Fruit fly (Drosophila melanogaster) whole organism, embryonic: ENCODE results near the gene udt.

ENCODE experiments used
- Antp ChIP-seq: fragments of 200-800 bp; sonication (Bioruptor generic); optimal IDR thresholded peaks from 3 replicates; lab custom pipeline; 2016; ENCODE audit warnings: missing biosample characterization, missing genetic modification characterization
- BtbVII ChIP-seq: fragments of 200-800 bp; sonication (Bioruptor generic); optimal IDR thresholded peaks from 3 replicates; lab custom pipeline; 2017; ENCODE audit warnings: missing biosample characterization, mild to moderate bottlenecking, missing genetic modification characterization
- CG10267 ChIP-seq: fragments of 200-800 bp; sonication (Bioruptor generic); optimal IDR thresholded peaks from 2 replicates; lab custom pipeline; 2018; ENCODE audit warnings: missing biosample characterization, mild to moderate bottlenecking, missing genetic modification characterization, moderate library complexity
- CG11398 ChIP-seq: fragments of 200-800 bp; sonication (Bioruptor generic); optimal IDR thresholded peaks from 2 replicates; lab custom pipeline; 2016; ENCODE audit warnings: missing biosample characterization, missing genetic modification characterization
- CG12219 ChIP-seq: fragments of 200-800 bp; sonication (Bioruptor generic); optimal IDR thresholded peaks from 3 replicates; lab custom pipeline; 2018; ENCODE audit warnings: missing biosample characterization, mild to moderate bottlenecking, missing genetic modification characterization
- CG12299 ChIP-seq: fragments of 200-800 bp; sonication (Bioruptor generic); optimal IDR thresholded peaks from 2 replicates; lab custom pipeline; 2018; ENCODE audit warnings: missing biosample characterization, mild to moderate bottlenecking, missing genetic modification characterization
- CG15696 ChIP-seq: fragments of 200-800 bp; sonication (Bioruptor generic); optimal IDR thresholded peaks from 2 replicates; lab custom pipeline; 2019; ENCODE audit warnings: missing biosample characterization, mild to moderate bottlenecking, missing genetic modification characterization, moderate library complexity
- CG1647 ChIP-seq: fragments of 200-800 bp; sonication (Bioruptor generic); optimal IDR thresholded peaks from 3 replicates; lab custom pipeline; 2016; ENCODE audit warnings: missing biosample characterization, missing genetic modification characterization
- CG17385 ChIP-seq: fragments of 200-800 bp; sonication (Bioruptor generic); optimal IDR thresholded peaks from 3 replicates; lab custom pipeline; 2018; ENCODE audit warnings: missing biosample characterization, mild to moderate bottlenecking, missing genetic modification characterization
- CG18262 ChIP-seq: fragments of 200-800 bp; optimal IDR thresholded peaks from 3 replicates; lab custom pipeline; 2019; ENCODE audit warnings: missing biosample characterization, mild to moderate bottlenecking, missing genetic modification characterization, moderate library complexity
- CG30020 ChIP-seq: fragments of 200-800 bp; optimal IDR thresholded peaks from 2 replicates; lab custom pipeline; 2019; ENCODE audit warnings: missing biosample characterization, mild to moderate bottlenecking, missing genetic modification characterization, moderate library complexity
- CG31441 ChIP-seq: fragments of 200-800 bp; sonication (Bioruptor generic); IDR thresholded peaks from 2 replicates; pipeline ENCODE4 v1.3.6; 2022; ENCODE audit warnings: missing biosample characterization, missing genetic modification characterization
- CG3163 ChIP-seq: fragments of 200-800 bp; sonication (Bioruptor generic); optimal IDR thresholded peaks from 3 replicates; lab custom pipeline; 2016; ENCODE audit warnings: missing biosample characterization, missing genetic modification characterization
- CG33213 ChIP-seq: fragments of 200-800 bp; sonication (Bioruptor generic); optimal IDR thresholded peaks from 3 replicates; lab custom pipeline; 2016; ENCODE audit warnings: missing biosample characterization, missing genetic modification characterization
- CG3838 ChIP-seq: fragments of 200-800 bp; sonication (Bioruptor generic); optimal IDR thresholded peaks from 3 replicates; lab custom pipeline; 2016; ENCODE audit warnings: missing biosample characterization, missing genetic modification characterization
- CG42726 ChIP-seq: fragments of 200-800 bp; sonication (Bioruptor generic); IDR thresholded peaks from 2 replicates; pipeline ENCODE4 v1.3.6; 2022; ENCODE audit warnings: missing biosample characterization, missing genetic modification characterization; ENCODE audit not compliant: partially characterized antibody
- CG4404 ChIP-seq: fragments of 200-800 bp; sonication (Bioruptor generic); IDR thresholded peaks from 2 replicates; pipeline ENCODE4 v1.3.6; 2022; ENCODE audit warnings: missing biosample characterization, missing genetic modification characterization
- CG4424 ChIP-seq: fragments of 200-800 bp; sonication (Bioruptor generic); optimal IDR thresholded peaks from 3 replicates; lab custom pipeline; 2016; ENCODE audit warnings: missing biosample characterization, missing genetic modification characterization
- CG4707 ChIP-seq: fragments of 200-800 bp; sonication (Bioruptor generic); optimal IDR thresholded peaks from 2 replicates; lab custom pipeline; 2018; ENCODE audit warnings: missing biosample characterization, mild to moderate bottlenecking, missing genetic modification characterization, moderate library complexity
- CG5245 ChIP-seq: fragments of 200-800 bp; sonication (Bioruptor generic); optimal IDR thresholded peaks from 3 replicates; lab custom pipeline; 2016; ENCODE audit warnings: missing biosample characterization, missing genetic modification characterization
- CG6765 ChIP-seq: fragments of 200-800 bp; sonication (Bioruptor generic); optimal IDR thresholded peaks from 3 replicates; lab custom pipeline; 2017; ENCODE audit warnings: missing biosample characterization, mild to moderate bottlenecking, missing genetic modification characterization
- CG7928 ChIP-seq: fragments of 200-800 bp; sonication (Bioruptor generic); optimal IDR thresholded peaks from 2 replicates; lab custom pipeline; 2017; ENCODE audit warnings: missing biosample characterization, mild to moderate bottlenecking, missing genetic modification characterization
- CG9817 ChIP-seq: fragments of 200-800 bp; sonication (Bioruptor generic); optimal IDR thresholded peaks from 2 replicates; lab custom pipeline; 2018; ENCODE audit warnings: missing biosample characterization, mild to moderate bottlenecking, missing genetic modification characterization, moderate library complexity
- Dbx ChIP-seq: fragments of 200-800 bp; sonication (Bioruptor generic); IDR thresholded peaks from 3 replicates; pipeline ENCODE4 v1.3.6; 2022; ENCODE audit warnings: missing biosample characterization, missing genetic modification characterization
- Deaf1 ChIP-seq: fragments of 200-800 bp; optimal IDR thresholded peaks from 3 replicates; lab custom pipeline; 2019; ENCODE audit warnings: missing biosample characterization, mild to moderate bottlenecking, missing genetic modification characterization, moderate library complexity
- Ets65A ChIP-seq: fragments of 200-800 bp; sonication (Bioruptor generic); peaks from one replicate; lab custom pipeline; 2016; ENCODE audit warnings: missing biosample characterization, missing genetic modification characterization
- Fer1 ChIP-seq: fragments of 200-800 bp; sonication (Bioruptor generic); optimal IDR thresholded peaks from 2 replicates; lab custom pipeline; 2017; ENCODE audit warnings: missing biosample characterization, mild to moderate bottlenecking, missing genetic modification characterization
- HLHmδ ChIP-seq: fragments of 200-800 bp; sonication (Bioruptor generic); optimal IDR thresholded peaks from 2 replicates; lab custom pipeline; 2018; ENCODE audit warnings: missing biosample characterization, mild to moderate bottlenecking, missing genetic modification characterization, moderate library complexity
- Mes4 ChIP-seq: fragments of 200-800 bp; sonication (Bioruptor generic); optimal IDR thresholded peaks from 2 replicates; lab custom pipeline; 2016; ENCODE audit warnings: missing biosample characterization, missing genetic modification characterization
- Nf-YB ChIP-seq: fragments of 200-800 bp; sonication (Bioruptor generic); optimal IDR thresholded peaks from 3 replicates; lab custom pipeline; 2019; ENCODE audit warnings: missing biosample characterization, mild to moderate bottlenecking, missing genetic modification characterization, moderate library complexity
- Oaz ChIP-seq: fragments of 200-800 bp; sonication (Bioruptor generic); IDR thresholded peaks from 2 replicates; pipeline ENCODE4 v1.3.6; 2022; ENCODE audit warnings: missing biosample characterization, missing genetic modification characterization
- Pdp1 ChIP-seq, 2 experiments: fragments of 200-800 bp; sonication (Bioruptor generic); optimal IDR thresholded peaks; 3 replicates each; lab custom pipeline; 2016; ENCODE audit warnings: missing biosample characterization in 2 of 2, missing genetic modification characterization in 2 of 2, mild to moderate bottlenecking in 1 of 2, moderate library complexity in 1 of 2
- Stat92E ChIP-seq, 3 experiments: fragments of >200 bp in 2 of 3; fragments of 200-800 bp in 1 of 3; sonication (Bioruptor generic) in 1 of 3; optimal IDR thresholded peaks; 2 replicates each; lab custom pipeline; 2017 to 2019; ENCODE audit warnings: missing biosample characterization in 3 of 3, missing genetic modification characterization in 3 of 3, mild to moderate bottlenecking in 1 of 3, moderate library complexity in 1 of 3
- btn ChIP-seq: fragments of 200-800 bp; sonication (Bioruptor generic); optimal IDR thresholded peaks from 2 replicates; lab custom pipeline; 2016; ENCODE audit warnings: missing biosample characterization, missing genetic modification characterization
- cwo ChIP-seq: fragments of 200-800 bp; sonication (Bioruptor generic); optimal IDR thresholded peaks from 3 replicates; lab custom pipeline; 2017; ENCODE audit warnings: missing biosample characterization, missing genetic modification characterization, mild to moderate bottlenecking, moderate library complexity, missing genetic modification reagents
- da ChIP-seq: fragments of 200-800 bp; sonication (Bioruptor generic); optimal IDR thresholded peaks from 2 replicates; lab custom pipeline; 2016; ENCODE audit warnings: missing biosample characterization, missing genetic modification characterization
- dan ChIP-seq: fragments of 200-800 bp; sonication (Bioruptor generic); IDR thresholded peaks from 2 replicates; pipeline ENCODE4 v1.3.6; 2022; ENCODE audit warnings: missing biosample characterization, missing genetic modification characterization
- dpn ChIP-seq, 2 experiments: fragments of 200-800 bp; sonication (Bioruptor generic); optimal IDR thresholded peaks; 3 replicates each; lab custom pipeline; 2016; ENCODE audit warnings: missing biosample characterization in 2 of 2, missing genetic modification characterization in 2 of 2
- eve ChIP-seq, 2 experiments: fragments of >200 bp; optimal IDR thresholded peaks; 2 replicates each; lab custom pipeline; 2017; ENCODE audit warnings: missing biosample characterization in 2 of 2, missing genetic modification characterization in 2 of 2
- gcm ChIP-seq: fragments of 200-800 bp; sonication (Bioruptor generic); optimal IDR thresholded peaks from 2 replicates; lab custom pipeline; 2019; ENCODE audit warnings: missing biosample characterization, mild to moderate bottlenecking, missing genetic modification characterization, moderate library complexity
- gcm2 ChIP-seq: fragments of 200-800 bp; sonication (Bioruptor generic); optimal IDR thresholded peaks from 2 replicates; lab custom pipeline; 2016; ENCODE audit warnings: missing biosample characterization, missing genetic modification characterization
- grau ChIP-seq: fragments of 200-800 bp; optimal IDR thresholded peaks from 3 replicates; lab custom pipeline; 2019; ENCODE audit warnings: missing biosample characterization, mild to moderate bottlenecking, missing genetic modification characterization, moderate library complexity
- ham ChIP-seq: fragments of 200-800 bp; sonication (Bioruptor generic); IDR thresholded peaks from 2 replicates; pipeline ENCODE4 v1.3.6; 2022; ENCODE audit warnings: missing biosample characterization, missing genetic modification characterization
- jumu ChIP-seq: fragments of 200-800 bp; sonication (Bioruptor generic); optimal IDR thresholded peaks from 3 replicates; lab custom pipeline; 2016; ENCODE audit warnings: missing biosample characterization, missing genetic modification characterization
- pfk ChIP-seq: fragments of 200-800 bp; sonication (Bioruptor generic); optimal IDR thresholded peaks from 2 replicates; lab custom pipeline; 2018; ENCODE audit warnings: missing biosample characterization, mild to moderate bottlenecking, missing genetic modification characterization, moderate library complexity
- run ChIP-seq: fragments of 200-800 bp; sonication (Bioruptor generic); optimal IDR thresholded peaks from 3 replicates; lab custom pipeline; 2018; ENCODE audit warnings: missing biosample characterization, mild to moderate bottlenecking, missing genetic modification characterization
- tll ChIP-seq, 2 experiments: fragments of 200-800 bp in 1 of 2; fragments of >200 bp in 1 of 2; sonication (Bioruptor generic) in 1 of 2; optimal IDR thresholded peaks; 2 replicates each; lab custom pipeline; 2017 to 2019; ENCODE audit warnings: missing biosample characterization in 2 of 2, missing genetic modification characterization in 2 of 2, mild to moderate bottlenecking in 1 of 2, moderate library complexity in 1 of 2
- usp ChIP-seq: fragments of >200 bp; optimal IDR thresholded peaks from 2 replicates; lab custom pipeline; 2017; ENCODE audit warnings: missing biosample characterization, missing genetic modification characterization
- yki ChIP-seq: fragments of >200 bp; optimal IDR thresholded peaks from 3 replicates; lab custom pipeline; 2018
- zfh2 ChIP-seq: fragments of 200-800 bp; sonication (Bioruptor generic); optimal IDR thresholded peaks from 2 replicates; lab custom pipeline; 2016; ENCODE audit warnings: missing biosample characterization, missing genetic modification characterization

Gene udt

dm6 chr3R:23772808-23773207, 9.7 kb upstream of the udt start, which contains the start of gene tst (continued):
- peak in 1 of 2 experiments; percentile 30 for TF ChIP-seq tll (GFP tag; optimal IDR thresholded peaks at IDR 0.05; lab: Kevin White, UChicago)
- TF ChIP-seq cwo: peak; percentile 79
- peak; percentile 69 for TF ChIP-seq Nf-YB (GFP tag; lab: Kevin White, UChicago)
- peak; percentile 72 for TF ChIP-seq CG30020 (tag; lab: Kevin White, UChicago)
- peak; percentile 94 for TF ChIP-seq CG18262 (tag; lab: Kevin White, UChicago)
- TF ChIP-seq usp (GFP tag; lab: Kevin White, UChicago): no peak
- TF ChIP-seq Stat92E (GFP tag; optimal IDR thresholded peaks at IDR 0.05; lab: Kevin White, UChicago): peak in 1 of 3 experiments; percentile 36
- TF ChIP-seq CG42726 (GFP tag; lab: Robert Waterston, UW): no peak
- TF ChIP-seq Oaz (GFP tag; lab: Robert Waterston, UW): peak; percentile 87
- TF ChIP-seq CG4707 (GFP tag; lab: Kevin White, UChicago): no peak
- TF ChIP-seq run: peak; percentile 74
- no peak for TF ChIP-seq Deaf1 (tag; lab: Kevin White, UChicago)
- peak; percentile 93 for TF ChIP-seq CG4424
- TF ChIP-seq CG5245 (GFP tag; lab: Kevin White, UChicago): peak; percentile 83
- peak; percentile 84 for TF ChIP-seq CG17385 (GFP tag; lab: Kevin White, UChicago)
- no peak for TF ChIP-seq CG3163 (GFP tag; lab: Kevin White, UChicago)
- peak; percentile 90 for TF ChIP-seq CG9817 (tag; lab: Kevin White, UChicago)
- no peak for TF ChIP-seq CG3838 (GFP tag; lab: Kevin White, UChicago)
- peak; percentile 39 for TF ChIP-seq gcm2 (GFP tag; lab: Kevin White, UChicago)
- peak; percentile 7 for TF ChIP-seq Mes4 (GFP tag; lab: Kevin White, UChicago)
- TF ChIP-seq pfk (GFP tag; lab: Kevin White, UChicago): no peak
- peak; percentile 92 for TF ChIP-seq Ets65A (GFP tag; lab: Kevin White, UChicago)
- TF ChIP-seq CG12219 (GFP tag; lab: Kevin White, UChicago): peak; percentile 40
- peak; percentile 55 for TF ChIP-seq jumu (GFP tag; lab: Kevin White, UChicago)
- peak; percentile 97 for TF ChIP-seq CG31441
- TF ChIP-seq grau (tag; lab: Kevin White, UChicago): peak; percentile 91

- TF ChIP-seq BtbVII (peak; percentile 44), CG7928 (GFP tag; lab: Kevin White, UChicago) (peak; percentile 11), ham (GFP tag; lab: Robert Waterston, UW) (no peak), CG6765 (peak; percentile 7), dpn (GFP tag; optimal IDR thresholded peaks at IDR 0.05; lab: Kevin White, UChicago) (peak; percentile 82 to 86), yki (lab: Kevin White, UChicago) (no peak), dan (no peak), CG1647 (GFP tag; lab: Kevin White, UChicago) (peak; percentile 82), da (GFP tag; lab: Kevin White, UChicago) (peak; percentile 71), btn (GFP tag; lab: Kevin White, UChicago) (peak; percentile 50), zfh2 (GFP tag; lab: Kevin White, UChicago) (peak; percentile 82), Dbx (GFP tag; lab: Robert Waterston, UW) (peak; percentile 73; the same call in 2 of the 3 replicates), eve (GFP tag; optimal IDR thresholded peaks at IDR 0.05; lab: Kevin White, UChicago) (no peak), Mes4 (GFP tag; lab: Kevin White, UChicago) (peak; percentile 66), gcm (GFP tag; lab: Kevin White, UChicago) (peak; percentile 41), CG33213 (GFP tag; lab: Kevin White, UChicago) (peak; percentile 87), Pdp1 (GFP tag; optimal IDR thresholded peaks at IDR 0.05; lab: Kevin White, UChicago) (peak; percentile 81 to 96), CG11398 (GFP tag; lab: Kevin White, UChicago) (peak; percentile 64), HLHmδ (GFP tag; lab: Kevin White, UChicago) (no peak), CG15696 (tag; lab: Kevin White, UChicago) (peak; percentile 52), CG10267 (tag; lab: Kevin White, UChicago) (peak; percentile 99), CG12299 (tag; lab: Kevin White, UChicago) (peak; percentile 55), Antp (GFP tag; lab: Kevin White, UChicago) (peak; percentile 84), Fer1 (GFP tag; lab: Kevin White, UChicago) (peak; percentile 82), CG4404 (GFP tag; lab: Robert Waterston, UW) (peak; percentile 43; the same call in 1 of the 2 replicates)
These were observed 4.4 kb upstream of the udt start, which contains the start of the genes CG10214 and CG10375 for dm6 chr3R:23767417-23767853. Gene CG10214 (minus strand): TSS chr3R:23767488. Gene CG10375 (plus strand): TSS chr3R:23767712.
